Worm (Caenorhabditis elegans) whole organism, midembryonic: ENCODE measurements around the gene nhr-108.

ENCODE experiments used
- T22C8.4 ChIP-seq: fragments of 200-800 bp; sonication (Bioruptor generic); IDR thresholded peaks from 2 replicates; pipeline ENCODE4 v1.3.6; 2022; ENCODE audit warnings: missing genetic modification characterization, missing compliant biosample characterization
- cog-1 ChIP-seq: sonication (generic microtip); optimal IDR thresholded peaks from 2 replicates; lab custom pipeline; 2016; ENCODE audit warnings: missing genetic modification characterization, missing compliant biosample characterization
- flt-1 ChIP-seq: fragments of 200-800 bp; sonication (Bioruptor generic); IDR thresholded peaks from 2 replicates; pipeline ENCODE4 v1.3.6; 2022; ENCODE audit warnings: missing genetic modification characterization, missing compliant biosample characterization
- klf-2 ChIP-seq: fragments of 200-800 bp; sonication (Bioruptor generic); conservative IDR thresholded peaks from 2 replicates; pipeline ENCODE4 v1.3.6; 2022; ENCODE audit warnings: missing genetic modification reagents, missing genetic modification characterization, missing compliant biosample characterization
- med-1 ChIP-seq: sonication (generic microtip); optimal IDR thresholded peaks from 2 replicates; lab custom pipeline; 2017; ENCODE audit warnings: missing genetic modification characterization, mild to moderate bottlenecking, missing compliant biosample characterization, antibody characterized with exemption, missing genetic modification reagents; ENCODE audit not compliant: insufficient read depth
- ref-1 ChIP-seq: fragments of 200-800 bp; sonication (Bioruptor generic); conservative IDR thresholded peaks from 2 replicates; pipeline ENCODE4 v1.3.6; 2022; ENCODE audit warnings: missing genetic modification reagents, missing genetic modification characterization, missing compliant biosample characterization
- tab-1 ChIP-seq: fragments of 200-800 bp; sonication (Bioruptor generic); IDR thresholded peaks from 2 replicates; pipeline ENCODE4 v1.3.6; 2022; ENCODE audit warnings: missing genetic modification characterization, missing compliant biosample characterization
- ztf-23 ChIP-seq: fragments of 200-800 bp; sonication (Bioruptor generic); IDR thresholded peaks from 2 replicates; pipeline ENCODE4 v1.3.6; 2022; ENCODE audit warnings: missing genetic modification reagents, missing genetic modification characterization, missing compliant biosample characterization
- ztf-29 ChIP-seq: fragments of 200-800 bp; sonication (Bioruptor generic); IDR thresholded peaks from 2 replicates; pipeline ENCODE4 v1.3.6; 2022; ENCODE audit warnings: missing genetic modification reagents, missing genetic modification characterization, missing compliant biosample characterization

nhr-108 gene

ce11 chrV:15924307-15924706 lies at the start of gene nhr-108:
nhr-108 (minus strand) TSS chrV:15924472.
- TF ChIP-seq klf-2 (no peak), ztf-23 (GFP tag; lab: Robert Waterston, UW) (no peak), cog-1 (no peak), flt-1 (GFP tag; lab: Robert Waterston, UW) (no peak), ref-1 (no peak), med-1 (GFP tag; lab: Kevin White, UChicago) (no peak), ztf-29 (GFP tag; lab: Robert Waterston, UW) (no peak), tab-1 (GFP tag; lab: Robert Waterston, UW) (no peak), T22C8.4 (GFP tag; lab: Robert Waterston, UW) (no peak)

- TF ChIP-seq flt-1 (GFP tag; lab: Robert Waterston, UW) (no peak), T22C8.4 (GFP tag; lab: Robert Waterston, UW) (no peak), ref-1 (no peak), ztf-29 (GFP tag; lab: Robert Waterston, UW) (no peak), tab-1 (GFP tag; lab: Robert Waterston, UW) (no peak), klf-2 (no peak), med-1 (GFP tag; lab: Kevin White, UChicago) (no peak), cog-1 (no peak), ztf-23 (GFP tag; lab: Robert Waterston, UW) (no peak)
Measured at ce11 chrV:15972484-15972883, 48.2 kb upstream of the nhr-108 start, which contains the start of gene sru-23. sru-23 (minus strand) TSS chrV:15972584.

- TF ChIP-seq ztf-23 (GFP tag; lab: Robert Waterston, UW) (no peak), T22C8.4 (GFP tag; lab: Robert Waterston, UW) (no peak), ref-1 (no peak), ztf-29 (GFP tag; lab: Robert Waterston, UW) (no peak), tab-1 (GFP tag; lab: Robert Waterston, UW) (no peak), med-1 (GFP tag; lab: Kevin White, UChicago) (no peak), klf-2 (no peak), cog-1 (no peak), flt-1 (GFP tag; lab: Robert Waterston, UW) (no peak)
Measured at ce11 chrV:15970820-15971219, 46.5 kb upstream of the nhr-108 start.

- TF ChIP-seq ztf-29 (GFP tag; lab: Robert Waterston, UW) (no peak), ref-1 (no peak), ztf-23 (GFP tag; lab: Robert Waterston, UW) (no peak), flt-1 (GFP tag; lab: Robert Waterston, UW) (no peak), tab-1 (GFP tag; lab: Robert Waterston, UW) (no peak), klf-2 (no peak), med-1 (GFP tag; lab: Kevin White, UChicago) (no peak)
Measured at ce11 chrV:15969653-15970052, 45.4 kb upstream of the nhr-108 start, which contains the start of gene F36G9.7. F36G9.7 (minus strand) TSS chrV:15969753.

ce11 chrV:15967542-15967941 lies 43.3 kb upstream of the nhr-108 start, which contains the start of gene sri-1:
sri-1 (minus strand) TSS chrV:15967642.
- no peak for TF ChIP-seq tab-1 (GFP tag; lab: Robert Waterston, UW)
- no peak for TF ChIP-seq med-1 (GFP tag; lab: Kevin White, UChicago)
- TF ChIP-seq flt-1 (GFP tag; lab: Robert Waterston, UW), result no peak
- TF ChIP-seq ref-1, result no peak
- no peak for TF ChIP-seq cog-1
- TF ChIP-seq klf-2, result no peak
- TF ChIP-seq ztf-23 (GFP tag; lab: Robert Waterston, UW), result no peak
- no peak for TF ChIP-seq ztf-29 (GFP tag; lab: Robert Waterston, UW)
- no peak for TF ChIP-seq T22C8.4 (GFP tag; lab: Robert Waterston, UW)

- TF ChIP-seq ztf-23 (GFP tag; lab: Robert Waterston, UW), result no peak
- no peak for TF ChIP-seq ref-1
- TF ChIP-seq T22C8.4 (GFP tag; lab: Robert Waterston, UW), result no peak
- no peak for TF ChIP-seq ztf-29 (GFP tag; lab: Robert Waterston, UW)
- TF ChIP-seq med-1 (GFP tag; lab: Kevin White, UChicago), result no peak
Measured at ce11 chrV:15965114-15965513, 40.8 kb upstream of the nhr-108 start, which contains the start of gene sri-2. sri-2 (minus strand) TSS chrV:15965214.

ce11 chrV:15959456-15959855 lies 35.2 kb upstream of the nhr-108 start:
- no peak for TF ChIP-seq ztf-23 (GFP tag; lab: Robert Waterston, UW)
- no peak for TF ChIP-seq klf-2
- TF ChIP-seq med-1 (GFP tag; lab: Kevin White, UChicago), result no peak
- no peak for TF ChIP-seq ztf-29 (GFP tag; lab: Robert Waterston, UW)
- TF ChIP-seq tab-1 (GFP tag; lab: Robert Waterston, UW), result no peak
- no peak for TF ChIP-seq T22C8.4 (GFP tag; lab: Robert Waterston, UW)
- no peak for TF ChIP-seq flt-1 (GFP tag; lab: Robert Waterston, UW)
- no peak for TF ChIP-seq cog-1
- no peak for TF ChIP-seq ref-1

ce11 chrV:15957098-15957497 lies 32.8 kb upstream of the nhr-108 start, which contains the start of gene F36G9.3:
F36G9.3 (plus strand) TSS chrV:15957398.
- no peak for TF ChIP-seq med-1 (GFP tag; lab: Kevin White, UChicago)
- no peak for TF ChIP-seq ref-1
- TF ChIP-seq flt-1 (GFP tag; lab: Robert Waterston, UW), result no peak
- TF ChIP-seq tab-1 (GFP tag; lab: Robert Waterston, UW), result no peak
- TF ChIP-seq klf-2, result no peak
- TF ChIP-seq cog-1, result no peak
- TF ChIP-seq T22C8.4 (GFP tag; lab: Robert Waterston, UW), result no peak
- no peak for TF ChIP-seq ztf-23 (GFP tag; lab: Robert Waterston, UW)
- no peak for TF ChIP-seq ztf-29 (GFP tag; lab: Robert Waterston, UW)

ce11 chrV:15955497-15955896 lies 31.2 kb upstream of the nhr-108 start, which contains the start of gene srh-186:
srh-186 (plus strand) TSS chrV:15955797.
- TF ChIP-seq ref-1 (no peak), med-1 (GFP tag; lab: Kevin White, UChicago) (no peak), tab-1 (GFP tag; lab: Robert Waterston, UW) (no peak), ztf-23 (GFP tag; lab: Robert Waterston, UW) (no peak), flt-1 (GFP tag; lab: Robert Waterston, UW) (no peak), cog-1 (no peak)

ce11 chrV:15954932-15955331 lies 30.7 kb upstream of the nhr-108 start, which contains the start of gene srw-57:
srw-57 (minus strand) TSS chrV:15955032.
- no peak for TF ChIP-seq klf-2
- no peak for TF ChIP-seq cog-1
- no peak for TF ChIP-seq ref-1
- TF ChIP-seq ztf-23 (GFP tag; lab: Robert Waterston, UW), result no peak
- no peak for TF ChIP-seq T22C8.4 (GFP tag; lab: Robert Waterston, UW)
- TF ChIP-seq ztf-29 (GFP tag; lab: Robert Waterston, UW), result no peak
- no peak for TF ChIP-seq med-1 (GFP tag; lab: Kevin White, UChicago)
- no peak for TF ChIP-seq tab-1 (GFP tag; lab: Robert Waterston, UW)
- TF ChIP-seq flt-1 (GFP tag; lab: Robert Waterston, UW), result no peak
